Fruit fly (Drosophila melanogaster): ENCODE measurements around the gene axo.

axo gene

dm6 chr3L:4702003-4702402 is 14.9 kb upstream of the axo start:
- no peak for TF ChIP-seq Dfd (GFP tag; optimal IDR thresholded peaks at IDR 0.05)
- TF ChIP-seq pan (optimal IDR thresholded peaks at IDR 0.05) = no peak
- TF ChIP-seq dsf (GFP tag; optimal IDR thresholded peaks at IDR 0.05; ENCODE audit: borderline replicate concordance) = no peak
- no peak for TF ChIP-seq Dif (GFP tag; optimal IDR thresholded peaks at IDR 0.05; ENCODE audit: partially characterized antibody)
- TF ChIP-seq CG32264 (GFP tag; optimal IDR thresholded peaks at IDR 0.05) = no peak
- no peak for TF ChIP-seq GATAd (GFP tag; optimal IDR thresholded peaks at IDR 0.05)
- TF ChIP-seq dl (GFP tag; optimal IDR thresholded peaks at IDR 0.05; ENCODE audit: insufficient read depth in 1 of 2, partially characterized antibody in 2 of 2) = no peak
- TF ChIP-seq brk (GFP tag; optimal IDR thresholded peaks at IDR 0.05) = no peak
- no peak for TF ChIP-seq HLH106 (tag; optimal IDR thresholded peaks at IDR 0.05)
- no peak for TF ChIP-seq sv (GFP tag; optimal IDR thresholded peaks at IDR 0.05)
- TF ChIP-seq fru (GFP tag; optimal IDR thresholded peaks at IDR 0.05) = no peak
- no peak for TF ChIP-seq N (GFP tag; optimal IDR thresholded peaks at IDR 0.05)
- TF ChIP-seq psq (GFP tag; optimal IDR thresholded peaks at IDR 0.05) = no peak
- no peak for TF ChIP-seq tai (GFP tag; optimal IDR thresholded peaks at IDR 0.05)
- no peak for TF ChIP-seq Mio (GFP tag; optimal IDR thresholded peaks at IDR 0.05)

dm6 chr3L:4700091-4700490 is 13.0 kb upstream of the axo start:
- TF ChIP-seq dmrt93B (GFP tag; optimal IDR thresholded peaks at IDR 0.05) = no peak
- no peak for TF ChIP-seq GATAd (GFP tag; optimal IDR thresholded peaks at IDR 0.05)

dm6 chr3L:4698496-4698895 is 11.4 kb upstream of the axo start:
- no peak for TF ChIP-seq HLH106 (tag; optimal IDR thresholded peaks at IDR 0.05)
- TF ChIP-seq woc (GFP tag; optimal IDR thresholded peaks at IDR 0.05) = no peak
- peak; percentile 37 for TF ChIP-seq jim (GFP tag; optimal IDR thresholded peaks at IDR 0.05)

- TF ChIP-seq lola (GFP tag; optimal IDR thresholded peaks at IDR 0.05) (no peak), jim (GFP tag; optimal IDR thresholded peaks at IDR 0.05) (no peak), Sp1 (GFP tag; optimal IDR thresholded peaks at IDR 0.05) (peak; percentile 77), dmrt93B (GFP tag; optimal IDR thresholded peaks at IDR 0.05) (peak; percentile 77), h (GFP tag; optimal IDR thresholded peaks at IDR 0.05) (peak; percentile 88), Hr83 (GFP tag; optimal IDR thresholded peaks at IDR 0.05; ENCODE audit: poor library complexity, severe bottlenecking) (peak; percentile 72), pan (optimal IDR thresholded peaks at IDR 0.05) (no peak), CrebA (GFP tag; optimal IDR thresholded peaks at IDR 0.05; ENCODE audit: borderline replicate concordance) (no peak), Dfd (GFP tag; optimal IDR thresholded peaks at IDR 0.05) (no peak), HLH106 (tag; optimal IDR thresholded peaks at IDR 0.05) (peak; percentile 82), tai (GFP tag; optimal IDR thresholded peaks at IDR 0.05) (peak; percentile 69), sage (GFP tag; optimal IDR thresholded peaks at IDR 0.05) (peak; percentile 67), N (GFP tag; optimal IDR thresholded peaks at IDR 0.05) (no peak), ey (GFP tag; optimal IDR thresholded peaks at IDR 0.05) (peak; percentile 84), CG32264 (GFP tag; optimal IDR thresholded peaks at IDR 0.05) (peak; percentile 31), Vsx2 (GFP tag; optimal IDR thresholded peaks at IDR 0.05; ENCODE audit: partially characterized antibody) (no peak), CG9705 (GFP tag; optimal IDR thresholded peaks at IDR 0.05) (peak; percentile 82), Hnf4 (GFP tag; optimal IDR thresholded peaks at IDR 0.05) (peak; percentile 81), sv (GFP tag; optimal IDR thresholded peaks at IDR 0.05) (peak; percentile 59), Myc (optimal IDR thresholded peaks at IDR 0.05) (no peak), Mio (GFP tag; optimal IDR thresholded peaks at IDR 0.05) (no peak), OdsH (GFP tag; optimal IDR thresholded peaks at IDR 0.05) (peak; percentile 85), dl (GFP tag; optimal IDR thresholded peaks at IDR 0.05; ENCODE audit: insufficient read depth in 1 of 2, partially characterized antibody in 2 of 2) (no peak), Dif (GFP tag; optimal IDR thresholded peaks at IDR 0.05; ENCODE audit: partially characterized antibody) (no peak), Abd-B (GFP tag; optimal IDR thresholded peaks at IDR 0.05) (no peak), dsf (GFP tag; optimal IDR thresholded peaks at IDR 0.05; ENCODE audit: borderline replicate concordance) (no peak), woc (GFP tag; optimal IDR thresholded peaks at IDR 0.05) (peak; percentile 29), Rel (GFP tag; optimal IDR thresholded peaks at IDR 0.05) (no peak), Rel (tag; optimal IDR thresholded peaks at IDR 0.05) (peak; percentile 18), usp (GFP tag; optimal IDR thresholded peaks at IDR 0.05) (no peak), br (GFP tag; optimal IDR thresholded peaks at IDR 0.05) (peak; percentile 84), Hr78 (GFP tag; optimal IDR thresholded peaks at IDR 0.05) (no peak), fru (GFP tag; optimal IDR thresholded peaks at IDR 0.05) (peak; percentile 86), foxo (GFP tag; optimal IDR thresholded peaks at IDR 0.05) (peak in 1 of 2 experiments; percentile 77), psq (GFP tag; optimal IDR thresholded peaks at IDR 0.05) (peak; percentile 69), Jra (GFP tag; optimal IDR thresholded peaks at IDR 0.05) (no peak), rgr (GFP tag; optimal IDR thresholded peaks at IDR 0.05) (peak; percentile 83), brk (GFP tag; optimal IDR thresholded peaks at IDR 0.05) (peak; percentile 48), GATAd (GFP tag; optimal IDR thresholded peaks at IDR 0.05) (peak; percentile 53)
These were observed 10.9 kb upstream of the axo start for dm6 chr3L:4698032-4698431.
